Fruit fly (Drosophila melanogaster) whole organism, adult: ENCODE results near the gene aurA.

Source experiments
- CG11617 ChIP-seq: fragments of 200-800 bp; sonication (Bioruptor generic); optimal IDR thresholded peaks from 2 replicates; lab custom pipeline; 2017; ENCODE audit warnings: mild to moderate bottlenecking, missing biosample characterization, missing genetic modification reagents, missing genetic modification characterization
- CG12768 ChIP-seq: fragments of 200-800 bp; sonication (Bioruptor generic); optimal IDR thresholded peaks from 2 replicates; lab custom pipeline; 2017; ENCODE audit warnings: missing biosample characterization, missing genetic modification characterization, mild to moderate bottlenecking, moderate library complexity, missing genetic modification reagents
- CG14711 ChIP-seq: fragments of 200-800 bp; sonication (Bioruptor generic); optimal IDR thresholded peaks from 2 replicates; lab custom pipeline; 2018; ENCODE audit warnings: missing biosample characterization, mild to moderate bottlenecking, missing genetic modification characterization, moderate library complexity
- CG1620 ChIP-seq: fragments of 200-800 bp; sonication (Bioruptor generic); optimal IDR thresholded peaks from 2 replicates; lab custom pipeline; 2016; ENCODE audit warnings: missing biosample characterization, missing genetic modification characterization
- CG33017 ChIP-seq: fragments of 200-800 bp; sonication (Bioruptor generic); optimal IDR thresholded peaks from 2 replicates; lab custom pipeline; 2018; ENCODE audit warnings: missing biosample characterization, mild to moderate bottlenecking, missing genetic modification characterization, moderate library complexity
- CG5204 ChIP-seq: fragments of 200-800 bp; sonication (Bioruptor generic); optimal IDR thresholded peaks from 2 replicates; lab custom pipeline; 2016; ENCODE audit warnings: missing biosample characterization, missing genetic modification characterization
- CG7045 ChIP-seq: fragments of 200-800 bp; sonication (Bioruptor generic); optimal IDR thresholded peaks from 2 replicates; lab custom pipeline; 2017; ENCODE audit warnings: missing biosample characterization, mild to moderate bottlenecking, missing genetic modification characterization
- CG7101 ChIP-seq: fragments of 200-800 bp; sonication (Bioruptor generic); optimal IDR thresholded peaks from 2 replicates; lab custom pipeline; 2018; ENCODE audit warnings: missing biosample characterization, mild to moderate bottlenecking, missing genetic modification characterization, moderate library complexity
- Clk ChIP-seq: fragments of 200-800 bp; sonication (Bioruptor generic); optimal IDR thresholded peaks from 2 replicates; lab custom pipeline; 2017; ENCODE audit warnings: missing biosample characterization, missing genetic modification characterization
- Crg-1 ChIP-seq: fragments of 200-800 bp; sonication (Bioruptor generic); optimal IDR thresholded peaks from 2 replicates; lab custom pipeline; 2016; ENCODE audit warnings: missing biosample characterization, missing genetic modification characterization
- Hr96 ChIP-seq: fragments of 200-800 bp; sonication (Bioruptor generic); optimal IDR thresholded peaks from 2 replicates; lab custom pipeline; 2016; ENCODE audit warnings: missing biosample characterization, missing genetic modification characterization
- Mnt ChIP-seq: fragments of 200-800 bp; sonication (Bioruptor generic); optimal IDR thresholded peaks from 2 replicates; lab custom pipeline; 2016; ENCODE audit warnings: missing biosample characterization, mild to moderate bottlenecking, missing genetic modification characterization
- bab1 ChIP-seq: fragments of 200-800 bp; sonication (Bioruptor generic); optimal IDR thresholded peaks from 3 replicates; lab custom pipeline; 2019; ENCODE audit warnings: missing biosample characterization, mild to moderate bottlenecking, missing genetic modification characterization, moderate library complexity
- cic ChIP-seq: fragments of 200-800 bp; sonication (Bioruptor generic); optimal IDR thresholded peaks from 2 replicates; lab custom pipeline; 2017; ENCODE audit warnings: missing biosample characterization, mild to moderate bottlenecking, missing genetic modification characterization, moderate library complexity
- cnc ChIP-seq, 2 experiments: fragments of >200 bp; optimal IDR thresholded peaks; 2 replicates each; lab custom pipeline; 2017
- kay ChIP-seq: fragments of 200-800 bp; sonication (Bioruptor generic); peaks from one replicate; lab custom pipeline; 2016; ENCODE audit warnings: missing biosample characterization, missing genetic modification characterization, borderline replicate concordance
- ovo ChIP-seq: fragments of 200-800 bp; sonication (Bioruptor generic); optimal IDR thresholded peaks from 2 replicates; lab custom pipeline; 2016; ENCODE audit warnings: missing biosample characterization, missing genetic modification characterization
- pad ChIP-seq: fragments of 200-800 bp; sonication (Bioruptor generic); optimal IDR thresholded peaks from 3 replicates; lab custom pipeline; 2017; ENCODE audit warnings: missing biosample characterization, missing genetic modification characterization, mild to moderate bottlenecking, moderate library complexity, missing genetic modification reagents
- tj ChIP-seq: fragments of 200-800 bp; sonication (Bioruptor generic); optimal IDR thresholded peaks from 3 replicates; lab custom pipeline; 2017; ENCODE audit warnings: missing biosample characterization, mild to moderate bottlenecking, missing genetic modification characterization, moderate library complexity
- toe ChIP-seq: fragments of 200-800 bp; sonication (Bioruptor generic); optimal IDR thresholded peaks from 2 replicates; lab custom pipeline; 2016; ENCODE audit warnings: missing biosample characterization, missing genetic modification characterization

aurA gene

DNA sequence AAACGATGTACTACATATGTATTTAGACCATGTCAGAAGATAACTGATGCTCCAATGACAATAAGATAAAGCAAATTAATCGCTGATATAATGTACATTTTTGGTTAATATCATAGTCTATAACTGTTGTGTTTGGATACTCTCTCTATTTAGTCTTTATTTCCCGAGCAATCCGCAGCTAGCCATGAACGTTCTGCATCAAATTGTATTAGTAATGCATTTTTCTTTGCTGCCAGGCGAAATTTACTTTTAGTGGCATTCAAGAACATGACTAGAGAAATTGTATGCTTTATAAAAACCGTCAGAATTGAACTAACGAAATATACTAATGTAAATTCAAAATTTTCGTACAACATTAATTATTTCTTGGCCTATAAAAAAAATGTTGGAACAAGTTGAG is 8.5 kb downstream of the aurA start, which contains the start of gene GC2:
Gene GC2 (plus strand): TSS at position 301 of the 400 bp plus-strand sequence.
- TF ChIP-seq Crg-1 (GFP tag; lab: Kevin White, UChicago) (no peak), pad (GFP tag; lab: Kevin White, UChicago) (no peak), CG7101 (no peak), Clk (GFP tag; lab: Kevin White, UChicago) (no peak), toe (GFP tag; lab: Kevin White, UChicago) (no peak)

DNA sequence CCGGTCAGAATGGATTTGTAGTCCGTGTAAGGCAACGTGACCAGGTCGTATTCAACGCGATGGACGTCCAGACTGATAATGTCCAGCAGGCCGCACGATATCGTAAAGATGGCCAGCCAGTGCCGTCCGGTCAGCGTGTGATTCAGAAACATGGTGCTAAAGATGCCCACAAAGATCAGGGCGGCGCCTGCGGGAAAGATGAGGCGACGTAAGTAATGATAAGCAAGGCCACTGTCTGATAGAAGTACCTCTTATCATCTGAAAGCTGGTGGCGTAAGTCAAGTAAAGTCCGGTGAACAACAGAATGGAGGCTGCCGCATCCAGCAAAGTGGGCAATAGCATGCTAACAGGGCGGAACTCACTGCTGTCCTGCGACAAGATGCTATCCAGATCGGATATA is 10.9 kb downstream of the aurA start:
- TF ChIP-seq toe (GFP tag; lab: Kevin White, UChicago) (no peak), pad (GFP tag; lab: Kevin White, UChicago) (no peak), CG7101 (no peak), CG5204 (GFP tag; lab: Kevin White, UChicago) (no peak), CG12768 (GFP tag; lab: Kevin White, UChicago) (no peak)

dm6 chr3R:11974631-11975030 is 11.7 kb downstream of the aurA start, which contains the start of gene Tango9:
Gene Tango9 (minus strand): TSS chr3R:11974910.
- TF ChIP-seq Hr96 (GFP tag; lab: Kevin White, UChicago) (no peak), Crg-1 (GFP tag; lab: Kevin White, UChicago) (no peak), CG33017 (peak; percentile 16), CG7101 (peak; percentile 31), Mnt (GFP tag; lab: Kevin White, UChicago) (peak; percentile 43), CG7045 (GFP tag; lab: Kevin White, UChicago) (no peak), cnc (optimal IDR thresholded peaks at IDR 0.05; lab: Kevin White, UChicago) (no peak), cic (peak; percentile 49), CG1620 (GFP tag; lab: Kevin White, UChicago) (no peak), ovo (GFP tag; lab: Kevin White, UChicago) (peak; percentile 33), CG5204 (GFP tag; lab: Kevin White, UChicago) (no peak), toe (GFP tag; lab: Kevin White, UChicago) (no peak), CG11617 (GFP tag; lab: Kevin White, UChicago) (no peak), bab1 (GFP tag; lab: Kevin White, UChicago) (peak; percentile 40), CG12768 (GFP tag; lab: Kevin White, UChicago) (peak; percentile 42), CG14711 (peak; percentile 32), tj (GFP tag; lab: Kevin White, UChicago) (peak; percentile 52), Clk (GFP tag; lab: Kevin White, UChicago) (no peak), kay (GFP tag; lab: Kevin White, UChicago) (no peak), pad (GFP tag; lab: Kevin White, UChicago) (no peak)

DNA sequence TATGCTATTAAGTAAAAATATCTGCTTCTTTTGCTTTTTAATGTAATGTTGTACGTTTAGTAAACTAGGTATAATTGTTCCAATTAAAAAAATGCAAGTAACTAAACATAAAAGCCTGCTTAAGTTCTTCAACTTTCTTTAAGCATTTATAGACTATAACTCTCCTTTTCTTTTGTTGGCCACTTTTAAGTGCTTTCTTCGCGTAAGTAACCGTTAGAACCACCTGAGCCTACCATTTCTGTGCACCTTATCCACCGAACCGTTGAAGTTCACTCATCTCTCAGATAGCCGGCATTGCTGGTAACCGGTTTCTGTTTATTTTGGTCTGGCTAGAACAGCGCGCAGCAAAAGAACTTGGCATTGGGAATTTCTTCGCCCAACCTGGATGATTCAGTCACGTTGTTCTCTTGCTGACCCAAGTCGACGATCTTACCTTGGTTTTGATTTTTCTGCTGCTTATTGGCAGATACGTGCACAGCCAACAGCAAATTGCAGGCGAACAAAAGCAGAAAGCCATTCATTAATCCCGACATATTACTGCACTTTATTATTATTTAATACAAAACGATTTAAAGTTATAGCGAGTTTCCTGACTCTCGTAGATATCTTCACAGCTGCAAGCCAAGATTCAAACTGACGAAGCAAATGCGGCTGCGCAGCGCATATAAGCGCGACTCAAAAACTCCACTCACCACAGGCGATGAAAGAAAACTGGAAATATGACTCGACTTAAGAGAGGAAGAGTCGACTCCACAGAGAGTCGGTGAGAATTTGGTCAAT is 13.8 kb downstream of the aurA start, which contains the start of gene CG10005:
Gene CG10005 (minus strand): TSS at position 642 of the 780 bp plus-strand sequence.
- TF ChIP-seq CG5204 (GFP tag; lab: Kevin White, UChicago) (no peak), ovo (GFP tag; lab: Kevin White, UChicago) (no peak), Clk (GFP tag; lab: Kevin White, UChicago) (no peak), CG33017 (no peak), CG12768 (GFP tag; lab: Kevin White, UChicago) (no peak), Hr96 (GFP tag; lab: Kevin White, UChicago) (no peak), bab1 (GFP tag; lab: Kevin White, UChicago) (no peak), CG7045 (GFP tag; lab: Kevin White, UChicago) (no peak), tj (GFP tag; lab: Kevin White, UChicago) (no peak), CG1620 (GFP tag; lab: Kevin White, UChicago) (no peak), kay (GFP tag; lab: Kevin White, UChicago) (no peak), Crg-1 (GFP tag; lab: Kevin White, UChicago) (no peak), Mnt (GFP tag; lab: Kevin White, UChicago) (no peak), CG7101 (no peak), cic (no peak), pad (GFP tag; lab: Kevin White, UChicago) (no peak), cnc (optimal IDR thresholded peaks at IDR 0.05; lab: Kevin White, UChicago) (no peak)

DNA sequence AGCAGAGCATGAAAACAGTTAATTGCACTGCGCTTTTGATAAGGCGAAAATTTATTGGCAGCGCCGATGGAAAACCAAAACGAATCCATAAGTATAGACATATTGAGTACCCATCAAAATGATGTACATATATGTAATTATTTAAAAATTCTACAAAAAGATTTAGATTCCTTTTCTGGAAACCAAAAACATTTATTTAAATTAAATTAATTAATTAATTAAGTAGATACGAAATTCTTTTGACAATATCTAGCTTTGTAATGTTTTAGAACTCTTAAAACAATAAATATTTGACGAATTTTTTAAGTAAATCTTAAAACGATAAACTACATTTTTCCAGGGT is 14.4 kb downstream of the aurA start:
- TF ChIP-seq CG33017 (no peak), CG12768 (GFP tag; lab: Kevin White, UChicago) (no peak), Hr96 (GFP tag; lab: Kevin White, UChicago) (no peak), kay (GFP tag; lab: Kevin White, UChicago) (peak; percentile 70), CG7045 (GFP tag; lab: Kevin White, UChicago) (no peak), CG5204 (GFP tag; lab: Kevin White, UChicago) (no peak)

- no peak for TF ChIP-seq tj (GFP tag; lab: Kevin White, UChicago)
- no peak for TF ChIP-seq CG5204 (GFP tag; lab: Kevin White, UChicago)
- TF ChIP-seq Mnt (GFP tag; lab: Kevin White, UChicago): no peak
- TF ChIP-seq CG33017: no peak
- no peak for TF ChIP-seq CG14711
- no peak for TF ChIP-seq bab1 (GFP tag; lab: Kevin White, UChicago)
- TF ChIP-seq CG1620 (GFP tag; lab: Kevin White, UChicago): no peak
- peak; percentile 37 for TF ChIP-seq kay (GFP tag; lab: Kevin White, UChicago)
Measured at dm6 chr3R:11978278-11978677, 15.4 kb downstream of the aurA start.
